Fruit fly (Drosophila melanogaster): ENCODE measurements around the gene CG13032.

- TF ChIP-seq CTCF (optimal IDR thresholded peaks at IDR 0.05) (no peak), CG8478 (optimal IDR thresholded peaks at IDR 0.05) (no peak)
Measured at dm6 chr3L:16642954-16643353, 30.8 kb upstream of the CG13032 start.

Measured in S2 (cell line).